Worm (Caenorhabditis elegans) whole organism, early embryonic: ENCODE results near the gene K12H6.10.

ENCODE experiments used
- B0310.2 ChIP-seq: sonication (generic microtip); optimal IDR thresholded peaks from 2 replicates; lab custom pipeline; 2016; ENCODE audit warnings: mild to moderate bottlenecking, missing genetic modification characterization, missing compliant biosample characterization
- F13C5.2 ChIP-seq: sonication (generic microtip); optimal IDR thresholded peaks from 2 replicates; lab custom pipeline; 2017; ENCODE audit warnings: mild to moderate bottlenecking, missing genetic modification characterization, inconsistent platforms, missing compliant biosample characterization
- aly-1 ChIP-seq: sonication (generic microtip); optimal IDR thresholded peaks from 2 replicates; lab custom pipeline; 2016; ENCODE audit warnings: missing genetic modification characterization, missing compliant biosample characterization
- ama-1 ChIP-seq: fragments of 150-350 bp; optimal IDR thresholded peaks from 2 replicates; lab custom pipeline; 2014
- ceh-13 ChIP-seq: fragments of 200-800 bp; sonication (Bioruptor generic); optimal IDR thresholded peaks from 2 replicates; lab custom pipeline; 2018; ENCODE audit warnings: mild to moderate bottlenecking, missing genetic modification characterization, missing compliant biosample characterization
- ceh-36 ChIP-seq: sonication (generic microtip); optimal IDR thresholded peaks from 2 replicates; lab custom pipeline; 2016; ENCODE audit warnings: missing genetic modification characterization, inconsistent platforms, missing compliant biosample characterization
- ets-7 ChIP-seq: sonication (generic microtip); optimal IDR thresholded peaks from 2 replicates; lab custom pipeline; 2016; ENCODE audit warnings: missing genotype, missing genetic modification characterization, missing compliant biosample characterization
- flt-1 ChIP-seq: fragments of 200-800 bp; sonication (Bioruptor generic); IDR thresholded peaks from 2 replicates; pipeline ENCODE4 v1.3.6; 2022; ENCODE audit warnings: missing genetic modification characterization, missing compliant biosample characterization
- hmbx-1 ChIP-seq: sonication (generic microtip); optimal IDR thresholded peaks from 2 replicates; lab custom pipeline; 2016; ENCODE audit warnings: mild to moderate bottlenecking, missing genetic modification characterization, missing compliant biosample characterization
- hmg-4 ChIP-seq: fragments of 200-800 bp; sonication (Bioruptor generic); optimal IDR thresholded peaks from 2 replicates; lab custom pipeline; 2018; ENCODE audit warnings: mild to moderate bottlenecking, missing genetic modification characterization, missing compliant biosample characterization
- hnd-1 ChIP-seq: sonication (generic microtip); optimal IDR thresholded peaks from 2 replicates; lab custom pipeline; 2016; ENCODE audit warnings: missing genetic modification characterization, missing compliant biosample characterization
- pes-1 ChIP-seq: fragments of 200-800 bp; sonication (Bioruptor generic); IDR thresholded peaks from 2 replicates; pipeline ENCODE4 v1.3.6; 2022; ENCODE audit warnings: missing genetic modification reagents, missing genetic modification characterization, missing compliant biosample characterization
- scrt-1 ChIP-seq: fragments of 200-800 bp; sonication (Bioruptor generic); IDR thresholded peaks from 2 replicates; pipeline ENCODE4 v1.3.6; 2022; ENCODE audit warnings: missing genetic modification characterization, missing compliant biosample characterization
- sea-1 ChIP-seq: fragments of 200-800 bp; sonication (Bioruptor generic); conservative IDR thresholded peaks from 2 replicates; pipeline ENCODE4 v1.3.6; 2022; ENCODE audit warnings: missing genetic modification characterization, missing compliant biosample characterization
- tbx-11 ChIP-seq: fragments of 200-800 bp; sonication (Bioruptor generic); IDR thresholded peaks from 2 replicates; pipeline ENCODE4 v1.3.6; 2022; ENCODE audit warnings: missing genetic modification characterization, missing compliant biosample characterization
- tbx-37 ChIP-seq: fragments of 200-800 bp; sonication (Bioruptor generic); conservative IDR thresholded peaks from 2 replicates; pipeline ENCODE4 v1.3.6; 2022; ENCODE audit warnings: missing genetic modification reagents, missing genetic modification characterization, missing compliant biosample characterization
- tra-4 ChIP-seq: sonication (generic microtip); optimal IDR thresholded peaks from 2 replicates; lab custom pipeline; 2017; ENCODE audit warnings: missing genetic modification characterization, missing compliant biosample characterization

K12H6.10 gene

DNA sequence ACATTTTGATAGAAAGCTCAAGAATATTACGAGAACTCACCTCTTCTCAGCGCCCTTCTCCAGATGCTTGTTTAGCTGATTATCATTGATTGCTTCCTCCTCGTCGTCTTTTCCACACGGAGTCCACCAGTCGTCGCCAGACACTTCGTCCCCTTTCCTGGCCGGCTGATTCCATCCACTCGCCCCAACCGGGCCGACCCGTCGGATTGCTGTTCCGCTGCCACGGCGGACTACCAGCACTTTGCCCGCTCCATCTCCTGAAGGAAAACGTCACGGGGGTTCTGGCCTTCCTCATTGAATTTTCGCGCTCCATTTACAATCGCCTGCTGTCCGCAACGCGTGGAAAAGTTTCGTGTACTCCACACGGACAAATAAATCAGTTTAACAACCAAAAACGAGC, 39.3 kb upstream of the K12H6.10 start:
- TF ChIP-seq ets-7 (tag; lab: Kevin White, UChicago) (no peak), aly-1 (tag; lab: Kevin White, UChicago) (no peak), tbx-11 (GFP tag; lab: Robert Waterston, UW) (no peak), sea-1 (no peak), ceh-36 (tag; lab: Kevin White, UChicago) (no peak), ceh-13 (no peak), tbx-37 (GFP tag; lab: Robert Waterston, UW) (no peak), tra-4 (tag; lab: Kevin White, UChicago) (no peak)

DNA sequence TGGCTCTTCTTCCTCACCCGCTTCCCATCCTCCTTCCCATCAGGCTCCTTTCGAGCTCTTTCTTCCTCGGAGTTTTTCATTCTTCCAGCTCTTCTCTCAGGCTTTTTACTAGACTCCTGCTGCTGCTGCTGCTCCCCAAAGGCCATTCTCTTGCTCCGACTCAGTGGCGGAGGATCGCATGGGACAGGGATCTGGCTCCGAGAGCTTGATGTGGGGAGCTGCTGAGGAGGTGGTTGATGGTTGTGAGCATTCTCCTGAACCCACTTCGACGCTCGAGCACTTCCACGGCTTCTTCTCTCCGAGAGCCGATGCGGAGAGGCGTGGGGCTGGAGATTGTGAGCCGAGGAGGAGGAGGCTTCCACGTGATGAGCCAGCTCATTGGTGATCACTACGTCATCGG, 36.9 kb upstream of the K12H6.10 start:
- TF ChIP-seq scrt-1 (GFP tag; lab: Robert Waterston, UW): no peak
- TF ChIP-seq hmg-4 (GFP tag; lab: Kevin White, UChicago): no peak
- TF ChIP-seq tbx-37 (GFP tag; lab: Robert Waterston, UW): no peak
- no peak for TF ChIP-seq ceh-36 (tag; lab: Kevin White, UChicago)
- TF ChIP-seq pes-1 (GFP tag; lab: Robert Waterston, UW): no peak
- no peak for TF ChIP-seq tra-4 (tag; lab: Kevin White, UChicago)
- TF ChIP-seq F13C5.2 (tag; lab: Kevin White, UChicago): no peak
- no peak for TF ChIP-seq ceh-13
- no peak for TF ChIP-seq ama-1 (lab: Kevin White, UChicago)
- TF ChIP-seq ets-7 (tag; lab: Kevin White, UChicago): no peak
- no peak for TF ChIP-seq sea-1
- no peak for TF ChIP-seq aly-1 (tag; lab: Kevin White, UChicago)

DNA sequence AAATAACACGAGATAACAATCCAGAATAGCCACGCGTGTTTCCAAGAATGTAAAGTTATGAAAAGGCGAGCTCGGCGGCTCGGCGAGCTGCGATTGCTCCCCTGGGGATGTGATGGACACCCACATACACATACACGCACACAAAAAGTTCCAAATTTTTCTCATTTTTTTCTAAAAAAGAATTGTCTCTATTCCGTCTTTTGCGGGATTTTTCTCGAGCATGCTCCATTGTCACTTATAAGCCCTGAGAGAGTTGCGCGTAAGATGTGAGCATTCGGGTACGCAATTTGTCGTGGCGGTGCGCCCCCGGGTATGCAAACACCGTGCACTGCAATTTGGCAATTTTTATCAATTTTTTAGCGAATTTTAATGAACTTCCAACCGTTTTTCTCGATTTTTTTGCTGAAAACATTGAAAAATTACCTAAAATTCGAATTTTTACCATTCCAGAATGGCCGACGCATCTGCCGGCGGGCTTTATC, 35.6 kb upstream of the K12H6.10 start, which contains the start of the genes F08D12.12 and srpa-72:
F08D12.12 (minus strand) TSS at position 51 of the 482 bp plus-strand sequence.
srpa-72 (plus strand) TSS at position 451 of the 482 bp plus-strand sequence.
- TF ChIP-seq sea-1 (no peak), ceh-13 (no peak), hnd-1 (no peak), ceh-36 (tag; lab: Kevin White, UChicago) (no peak), F13C5.2 (tag; lab: Kevin White, UChicago) (peak; percentile 46), scrt-1 (GFP tag; lab: Robert Waterston, UW) (no peak), ama-1 (lab: Kevin White, UChicago) (no peak)

DNA sequence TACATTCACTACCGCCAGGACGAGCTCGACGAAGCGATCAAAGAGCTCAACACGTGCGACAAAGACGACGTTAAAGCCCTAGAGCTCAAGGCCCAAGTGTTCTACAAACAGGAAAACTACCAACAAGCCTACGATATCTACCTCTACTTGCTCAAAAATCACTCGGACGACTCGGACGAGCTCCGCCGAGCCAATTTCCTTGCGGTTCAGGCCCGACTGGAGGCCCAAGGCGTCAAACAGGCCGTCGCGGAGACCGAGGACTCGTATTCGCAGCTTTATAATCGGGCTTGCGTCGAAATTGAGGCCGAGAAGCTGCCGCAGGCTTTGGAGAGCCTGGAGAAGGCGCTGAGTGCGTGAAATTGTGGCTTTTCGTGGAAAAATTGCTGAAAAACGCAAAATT, 34.8 kb upstream of the K12H6.10 start:
- TF ChIP-seq hmbx-1 (tag; lab: Kevin White, UChicago) (no peak), ceh-36 (tag; lab: Kevin White, UChicago) (no peak), hnd-1 (no peak), ama-1 (lab: Kevin White, UChicago) (no peak), flt-1 (GFP tag; lab: Robert Waterston, UW) (no peak), sea-1 (no peak), tra-4 (tag; lab: Kevin White, UChicago) (no peak), scrt-1 (GFP tag; lab: Robert Waterston, UW) (no peak), tbx-11 (GFP tag; lab: Robert Waterston, UW) (no peak), aly-1 (tag; lab: Kevin White, UChicago) (no peak), F13C5.2 (tag; lab: Kevin White, UChicago) (no peak), pes-1 (GFP tag; lab: Robert Waterston, UW) (no peak), B0310.2 (tag; lab: Kevin White, UChicago) (no peak), ets-7 (tag; lab: Kevin White, UChicago) (no peak), ceh-13 (no peak), tbx-37 (GFP tag; lab: Robert Waterston, UW) (no peak)

DNA sequence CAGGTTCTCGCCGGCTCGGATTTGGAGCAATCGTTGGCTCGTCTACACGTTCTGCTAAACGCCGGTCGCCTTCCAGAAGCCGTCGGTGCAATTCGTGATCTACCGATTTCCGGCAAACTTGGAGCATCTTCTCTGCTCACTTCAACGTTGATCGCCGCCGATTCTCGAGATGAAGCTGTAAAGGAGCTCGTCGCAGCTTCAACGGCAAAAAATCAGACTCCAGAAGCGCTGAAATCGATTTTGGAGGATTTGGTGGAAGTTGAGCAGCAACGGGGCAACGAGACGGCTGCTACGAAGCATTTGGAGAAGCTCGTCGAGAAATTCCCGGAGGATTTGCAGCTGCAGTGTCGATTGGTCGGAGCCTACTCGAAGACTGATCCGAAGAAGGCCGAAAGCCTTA, 31.0 kb upstream of the K12H6.10 start:
- TF ChIP-seq tra-4 (tag; lab: Kevin White, UChicago) (no peak), hmg-4 (GFP tag; lab: Kevin White, UChicago) (no peak), hmbx-1 (tag; lab: Kevin White, UChicago) (no peak), ceh-36 (tag; lab: Kevin White, UChicago) (no peak), sea-1 (no peak), pes-1 (GFP tag; lab: Robert Waterston, UW) (no peak), ama-1 (lab: Kevin White, UChicago) (no peak), ets-7 (tag; lab: Kevin White, UChicago) (no peak), tbx-11 (GFP tag; lab: Robert Waterston, UW) (no peak), flt-1 (GFP tag; lab: Robert Waterston, UW) (no peak), aly-1 (tag; lab: Kevin White, UChicago) (no peak), B0310.2 (tag; lab: Kevin White, UChicago) (no peak)

DNA sequence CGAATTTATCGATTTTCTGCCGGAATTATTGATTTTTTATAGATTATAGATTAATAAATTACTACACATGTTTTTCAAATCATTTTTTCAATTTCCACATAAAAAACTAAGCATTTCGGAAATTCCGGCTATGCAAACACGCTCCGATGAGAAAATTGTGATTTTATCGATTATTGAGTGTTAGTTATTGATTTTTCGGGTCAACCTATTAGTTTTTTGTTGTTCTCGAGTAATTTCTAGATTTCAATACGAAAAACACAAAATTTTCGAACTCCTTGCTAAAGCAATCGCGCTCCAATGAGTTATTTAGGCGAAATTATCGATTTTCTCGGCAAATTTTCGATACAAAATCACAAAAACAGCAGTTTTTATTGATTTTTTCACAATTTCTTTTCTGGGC, 27.3 kb upstream of the K12H6.10 start:
- TF ChIP-seq F13C5.2 (tag; lab: Kevin White, UChicago) (no peak), flt-1 (GFP tag; lab: Robert Waterston, UW) (no peak), tbx-37 (GFP tag; lab: Robert Waterston, UW) (no peak), B0310.2 (tag; lab: Kevin White, UChicago) (no peak), ceh-36 (tag; lab: Kevin White, UChicago) (no peak), ama-1 (lab: Kevin White, UChicago) (no peak), hmbx-1 (tag; lab: Kevin White, UChicago) (no peak), sea-1 (no peak)

DNA sequence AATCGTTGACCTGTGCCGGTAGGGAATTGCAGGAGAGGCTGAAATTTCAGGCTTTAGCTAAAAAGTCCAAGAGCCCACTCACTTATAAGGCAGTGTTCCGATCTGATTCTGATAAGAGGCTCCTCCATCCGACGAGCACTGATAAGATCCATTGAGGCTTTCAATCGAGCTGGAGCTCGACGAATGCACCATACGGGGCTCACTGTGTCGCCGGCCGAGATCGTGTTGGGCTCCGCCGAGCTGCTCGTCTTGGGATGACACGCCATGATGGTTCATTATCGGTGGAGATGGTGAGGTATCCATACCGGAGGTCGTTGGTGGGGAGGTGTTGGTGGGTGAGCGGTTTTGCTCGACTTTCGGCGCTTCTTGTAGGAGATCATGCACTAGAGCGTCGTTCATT, 26.2 kb upstream of the K12H6.10 start:
- no peak for TF ChIP-seq tbx-37 (GFP tag; lab: Robert Waterston, UW)
- no peak for TF ChIP-seq ets-7 (tag; lab: Kevin White, UChicago)
- TF ChIP-seq sea-1: no peak
- no peak for TF ChIP-seq flt-1 (GFP tag; lab: Robert Waterston, UW)
- no peak for TF ChIP-seq ama-1 (lab: Kevin White, UChicago)
- no peak for TF ChIP-seq tbx-11 (GFP tag; lab: Robert Waterston, UW)
- TF ChIP-seq tra-4 (tag; lab: Kevin White, UChicago): no peak
- no peak for TF ChIP-seq ceh-13
- no peak for TF ChIP-seq B0310.2 (tag; lab: Kevin White, UChicago)
- TF ChIP-seq ceh-36 (tag; lab: Kevin White, UChicago): no peak
- TF ChIP-seq hnd-1: no peak
